Worm (Caenorhabditis elegans) whole organism, mixed stage, embryonic: ENCODE measurements around the gene Y51B9A.9.

ENCODE experiments used
- elt-3 ChIP-seq: fragments of 150-350 bp; optimal IDR thresholded peaks from 2 replicates; lab custom pipeline; 2014; ENCODE audit warnings: missing biosample characterization, missing genetic modification characterization
- nhr-12 ChIP-seq: fragments of 150-350 bp; optimal IDR thresholded peaks from 2 replicates; lab custom pipeline; 2014; ENCODE audit warnings: missing biosample characterization, missing genetic modification characterization
- nhr-76 ChIP-seq: sonication (generic microtip); optimal IDR thresholded peaks from 2 replicates; lab custom pipeline; 2017; ENCODE audit warnings: missing biosample characterization, missing genetic modification characterization
- pha-4 ChIP-seq: fragments of 150-350 bp; optimal IDR thresholded peaks from 2 replicates; lab custom pipeline; 2018; ENCODE audit warnings: missing biosample characterization, missing genetic modification reagents, missing genetic modification characterization

ce11 chrII:9436009-9436408, 38.6 kb upstream of the Y51B9A.9 start, which contains the start of gene kin-16:
- no peak for TF ChIP-seq pha-4
- no peak for TF ChIP-seq elt-3
- TF ChIP-seq nhr-76 (tag; lab: Kevin White, UChicago), result no peak
- TF ChIP-seq nhr-12 (tag; lab: Kevin White, UChicago), result no peak
